Fruit fly (Drosophila melanogaster) whole organism, embryonic: ENCODE measurements around the gene CG3091.

Source experiments
- CG10267 ChIP-seq: fragments of 200-800 bp; sonication (Bioruptor generic); optimal IDR thresholded peaks from 2 replicates; lab custom pipeline; 2018; ENCODE audit warnings: missing biosample characterization, mild to moderate bottlenecking, missing genetic modification characterization, moderate library complexity
- CG11696 ChIP-seq: fragments of 200-800 bp; sonication (Bioruptor generic); IDR thresholded peaks from 2 replicates; pipeline ENCODE4 v1.3.6; 2022; ENCODE audit warnings: missing biosample characterization, missing genetic modification characterization
- CG14710 ChIP-seq: fragments of 200-800 bp; sonication (Bioruptor generic); optimal IDR thresholded peaks from 3 replicates; lab custom pipeline; 2019; ENCODE audit warnings: missing biosample characterization, mild to moderate bottlenecking, missing genetic modification characterization, moderate library complexity
- CG18011 ChIP-seq: fragments of 200-800 bp; sonication (Bioruptor generic); optimal IDR thresholded peaks from 2 replicates; lab custom pipeline; 2017; ENCODE audit warnings: missing biosample characterization, missing genetic modification characterization, mild to moderate bottlenecking, moderate library complexity, missing genotype
- CG18599 ChIP-seq: fragments of 200-800 bp; sonication (Bioruptor generic); optimal IDR thresholded peaks from 3 replicates; lab custom pipeline; 2017; ENCODE audit warnings: missing biosample characterization, missing genetic modification characterization, mild to moderate bottlenecking, moderate library complexity, missing genetic modification reagents
- CG2120 ChIP-seq: fragments of 200-800 bp; sonication (Bioruptor generic); optimal IDR thresholded peaks from 3 replicates; lab custom pipeline; 2016; ENCODE audit warnings: missing biosample characterization, missing genetic modification characterization
- CG33557 ChIP-seq: fragments of 200-800 bp; sonication (Bioruptor generic); optimal IDR thresholded peaks from 2 replicates; lab custom pipeline; 2019; ENCODE audit warnings: missing biosample characterization, mild to moderate bottlenecking, missing genetic modification characterization, moderate library complexity
- CG3726 ChIP-seq: fragments of 200-800 bp; sonication (Bioruptor generic); IDR thresholded peaks from 3 replicates; pipeline ENCODE4, ENCODE4 v1.3.6; 2022; ENCODE audit warnings: missing biosample characterization, missing genetic modification characterization
- CG4617 ChIP-seq: fragments of 200-800 bp; sonication (Bioruptor generic); optimal IDR thresholded peaks from 3 replicates; lab custom pipeline; 2016; ENCODE audit warnings: missing biosample characterization, missing genetic modification characterization, borderline replicate concordance
- CG5245 ChIP-seq: fragments of 200-800 bp; sonication (Bioruptor generic); optimal IDR thresholded peaks from 3 replicates; lab custom pipeline; 2016; ENCODE audit warnings: missing biosample characterization, missing genetic modification characterization
- CG7556 ChIP-seq: fragments of 200-800 bp; sonication (Bioruptor generic); optimal IDR thresholded peaks from 2 replicates; lab custom pipeline; 2017; ENCODE audit warnings: missing biosample characterization, mild to moderate bottlenecking, missing genetic modification characterization
- CG7786 ChIP-seq: fragments of 200-800 bp; sonication (Bioruptor generic); optimal IDR thresholded peaks from 2 replicates; lab custom pipeline; 2016; ENCODE audit warnings: missing biosample characterization, missing genetic modification characterization
- CG9797 ChIP-seq: fragments of 200-800 bp; sonication (Bioruptor generic); optimal IDR thresholded peaks from 3 replicates; lab custom pipeline; 2018; ENCODE audit warnings: missing biosample characterization, mild to moderate bottlenecking, missing genetic modification characterization
- Drgx ChIP-seq: fragments of 200-800 bp; sonication (Bioruptor generic); IDR thresholded peaks from 2 replicates; pipeline ENCODE4 v1.3.6; 2022; ENCODE audit warnings: missing biosample characterization, missing genetic modification characterization
- Elba2 ChIP-seq: fragments of 200-800 bp; sonication (Bioruptor generic); optimal IDR thresholded peaks from 3 replicates; lab custom pipeline; 2016; ENCODE audit warnings: missing biosample characterization, missing genetic modification characterization
- Gug ChIP-seq: fragments of 200-800 bp; sonication (Bioruptor generic); IDR thresholded peaks from 4 replicates; pipeline ENCODE4 v1.3.6; 2022; ENCODE audit warnings: missing biosample characterization, missing genetic modification characterization
- Hey ChIP-seq: fragments of 200-800 bp; sonication (Bioruptor generic); optimal IDR thresholded peaks from 3 replicates; lab custom pipeline; 2018; ENCODE audit warnings: missing biosample characterization, mild to moderate bottlenecking, missing genetic modification characterization
- Lhr ChIP-seq: fragments of 200-800 bp; sonication (Bioruptor generic); optimal IDR thresholded peaks from 3 replicates; lab custom pipeline; 2017; ENCODE audit warnings: mild to moderate bottlenecking, missing biosample characterization, missing genetic modification reagents, missing genetic modification characterization
- Mad ChIP-seq: fragments of 200-800 bp; sonication (Bioruptor generic); optimal IDR thresholded peaks from 2 replicates; lab custom pipeline; 2016; ENCODE audit warnings: missing biosample characterization, missing genetic modification characterization
- Meics ChIP-seq: fragments of 200-800 bp; sonication (Bioruptor generic); optimal IDR thresholded peaks from 2 replicates; lab custom pipeline; 2017; ENCODE audit warnings: missing biosample characterization, mild to moderate bottlenecking, missing genetic modification characterization
- Nf-YA ChIP-seq: fragments of 200-800 bp; sonication (Bioruptor generic); IDR thresholded peaks from 2 replicates; pipeline ENCODE4 v1.3.6; 2022; ENCODE audit warnings: missing biosample characterization, missing genetic modification characterization
- Rx ChIP-seq: fragments of 200-800 bp; sonication (Bioruptor generic); IDR thresholded peaks from 2 replicates; pipeline ENCODE4 v1.3.6; 2022; ENCODE audit warnings: missing biosample characterization, missing genetic modification characterization
- Sry-δ ChIP-seq: fragments of 200-800 bp; sonication (Bioruptor generic); optimal IDR thresholded peaks from 2 replicates; lab custom pipeline; 2016; ENCODE audit warnings: missing biosample characterization, missing genetic modification characterization
- Taf1 ChIP-seq: fragments of 200-800 bp; sonication (Bioruptor generic); IDR thresholded peaks from 2 replicates; pipeline ENCODE4 v1.3.6; 2022; ENCODE audit warnings: missing biosample characterization, missing genetic modification characterization
- YL-1 ChIP-seq: fragments of 200-800 bp; sonication (Bioruptor generic); optimal IDR thresholded peaks from 3 replicates; lab custom pipeline; 2017; ENCODE audit warnings: missing biosample characterization, mild to moderate bottlenecking, missing genetic modification characterization
- bowl ChIP-seq: fragments of 200-800 bp; sonication (Bioruptor generic); IDR thresholded peaks from 2 replicates; pipeline ENCODE4 v1.3.6; 2022; ENCODE audit warnings: missing biosample characterization, missing genetic modification characterization
- br ChIP-seq: fragments of >200 bp; optimal IDR thresholded peaks from 2 replicates; lab custom pipeline; 2017
- caup ChIP-seq: fragments of 200-800 bp; sonication (Bioruptor generic); optimal IDR thresholded peaks from 3 replicates; lab custom pipeline; 2017; ENCODE audit warnings: missing biosample characterization, mild to moderate bottlenecking, missing genetic modification characterization, moderate library complexity; ENCODE audit not compliant: severe bottlenecking
- chinmo ChIP-seq: fragments of 200-800 bp; sonication (Bioruptor generic); IDR thresholded peaks from 4 replicates; pipeline ENCODE4 v1.3.6; 2022; ENCODE audit warnings: missing biosample characterization, missing genetic modification characterization; ENCODE audit not compliant: partially characterized antibody
- chn ChIP-seq: fragments of 200-800 bp; sonication (Bioruptor generic); optimal IDR thresholded peaks from 2 replicates; lab custom pipeline; 2016; ENCODE audit warnings: missing biosample characterization, missing genetic modification characterization
- crp ChIP-seq, 2 experiments: fragments of 200-800 bp; sonication (Bioruptor generic); optimal IDR thresholded peaks; 2 replicates in 1 of 2; 3 replicates in 1 of 2; lab custom pipeline; 2017; ENCODE audit warnings: missing biosample characterization in 2 of 2, missing genetic modification characterization in 2 of 2, mild to moderate bottlenecking in 1 of 2, moderate library complexity in 1 of 2
- cwo ChIP-seq: fragments of 200-800 bp; sonication (Bioruptor generic); optimal IDR thresholded peaks from 3 replicates; lab custom pipeline; 2017; ENCODE audit warnings: missing biosample characterization, missing genetic modification characterization, mild to moderate bottlenecking, moderate library complexity, missing genetic modification reagents
- dm ChIP-seq: fragments of 200-800 bp; sonication (Bioruptor generic); optimal IDR thresholded peaks from 3 replicates; lab custom pipeline; 2016; ENCODE audit warnings: missing biosample characterization, missing genetic modification characterization
- esg ChIP-seq: fragments of 200-800 bp; sonication (Bioruptor generic); conservative IDR thresholded peaks from 2 replicates; pipeline ENCODE4 v1.3.6; 2022; ENCODE audit warnings: missing biosample characterization, missing genetic modification characterization
- ftz-f1 ChIP-seq: fragments of 200-800 bp; sonication (Bioruptor generic); optimal IDR thresholded peaks from 2 replicates; lab custom pipeline; 2016; ENCODE audit warnings: missing biosample characterization, missing genetic modification characterization
- fu2 ChIP-seq: fragments of 200-800 bp; sonication (Bioruptor generic); optimal IDR thresholded peaks from 2 replicates; lab custom pipeline; 2016; ENCODE audit warnings: missing biosample characterization, missing genetic modification characterization
- grau ChIP-seq: fragments of 200-800 bp; optimal IDR thresholded peaks from 3 replicates; lab custom pipeline; 2019; ENCODE audit warnings: missing biosample characterization, mild to moderate bottlenecking, missing genetic modification characterization, moderate library complexity
- klu ChIP-seq: fragments of 200-800 bp; sonication (Bioruptor generic); IDR thresholded peaks from 2 replicates; pipeline ENCODE4 v1.3.6; 2022; ENCODE audit warnings: missing biosample characterization, missing genetic modification characterization
- knrl ChIP-seq: fragments of 200-800 bp; sonication (Bioruptor generic); IDR thresholded peaks from 3 replicates; pipeline ENCODE4 v1.3.6; 2022; ENCODE audit warnings: missing biosample characterization, missing genetic modification characterization; ENCODE audit not compliant: partially characterized antibody
- lmd ChIP-seq: fragments of 200-800 bp; sonication (Bioruptor generic); IDR thresholded peaks from 2 replicates; pipeline ENCODE4 v1.3.6; 2022; ENCODE audit warnings: missing biosample characterization, missing genetic modification characterization
- pita ChIP-seq: fragments of 200-800 bp; sonication (Bioruptor generic); optimal IDR thresholded peaks from 2 replicates; lab custom pipeline; 2017; ENCODE audit warnings: missing biosample characterization, mild to moderate bottlenecking, missing genetic modification characterization
- sima ChIP-seq: fragments of 200-800 bp; sonication (Bioruptor generic); optimal IDR thresholded peaks from 2 replicates; lab custom pipeline; 2016; ENCODE audit warnings: missing biosample characterization, missing genetic modification characterization
- sr ChIP-seq: fragments of 200-800 bp; sonication (Bioruptor generic); IDR thresholded peaks from 3 replicates; pipeline ENCODE4 v1.3.6; 2022; ENCODE audit warnings: missing biosample characterization, missing genetic modification characterization
- tin ChIP-seq: fragments of 200-800 bp; sonication (Bioruptor generic); optimal IDR thresholded peaks from 3 replicates; lab custom pipeline; 2016; ENCODE audit warnings: missing biosample characterization, missing genetic modification characterization
- tio ChIP-seq: fragments of 200-800 bp; sonication (Bioruptor generic); optimal IDR thresholded peaks from 2 replicates; lab custom pipeline; 2017; ENCODE audit warnings: missing biosample characterization, missing genetic modification characterization, inconsistent platforms
- tup ChIP-seq: fragments of 200-800 bp; sonication (Bioruptor generic); optimal IDR thresholded peaks from 2 replicates; lab custom pipeline; 2016; ENCODE audit warnings: missing biosample characterization, mild to moderate bottlenecking, missing genetic modification characterization, moderate library complexity
- twi ChIP-seq: fragments of 200-800 bp; optimal IDR thresholded peaks from 2 replicates; lab custom pipeline; 2019; ENCODE audit warnings: missing biosample characterization, mild to moderate bottlenecking, missing genetic modification characterization, moderate library complexity
- wor ChIP-seq: fragments of 200-800 bp; sonication (Bioruptor generic); IDR thresholded peaks from 2 replicates; pipeline ENCODE4 v1.3.6; 2022; ENCODE audit warnings: missing biosample characterization, missing genetic modification characterization

The CG3091 gene

dm6 chrX:2301613-2302522 lies 47.9 kb upstream of the CG3091 start (continued):
- TF ChIP-seq tup (GFP tag; lab: Kevin White, UChicago) (peak; percentile 42), CG10267 (tag; lab: Kevin White, UChicago) (peak; percentile 64), twi (peak; percentile 71), CG18011 (peak; percentile 44), Hey (tag; lab: Kevin White, UChicago) (peak; percentile 30), sima (GFP tag; lab: Kevin White, UChicago) (no peak), CG7786 (GFP tag; lab: Kevin White, UChicago) (peak; percentile 82), YL-1 (GFP tag; lab: Kevin White, UChicago) (peak; percentile 35), Lhr (GFP tag; lab: Kevin White, UChicago) (peak; percentile 52), esg (GFP tag; lab: Robert Waterston, UW) (peak; percentile 80), CG4617 (GFP tag; lab: Kevin White, UChicago) (peak; percentile 38), grau (tag; lab: Kevin White, UChicago) (peak; percentile 81), Gug (GFP tag; lab: Robert Waterston, UW) (peak; percentile 76), br (no peak), ftz-f1 (no peak), Meics (GFP tag; lab: Kevin White, UChicago) (peak; percentile 76), fu2 (GFP tag; lab: Kevin White, UChicago) (peak; percentile 78), CG9797 (GFP tag; lab: Kevin White, UChicago) (no peak), CG7556 (peak; percentile 78), dm (GFP tag; lab: Kevin White, UChicago) (peak; percentile 74), bowl (GFP tag; lab: Robert Waterston, UW) (peak; percentile 54; the same call in 1 of the 2 replicates), klu (GFP tag; lab: Robert Waterston, UW) (peak; percentile 64), CG18599 (peak; percentile 86), Nf-YA (GFP tag; lab: Robert Waterston, UW) (peak; percentile 58; the same call in 1 of the 2 replicates), knrl (GFP tag; lab: Robert Waterston, UW) (no peak), crp (GFP tag; optimal IDR thresholded peaks at IDR 0.05; lab: Kevin White, UChicago) (peak in 1 of 2 experiments; percentile 34), tio (GFP tag; lab: Kevin White, UChicago) (peak; percentile 81), CG33557 (peak; percentile 62), chn (GFP tag; lab: Kevin White, UChicago) (peak; percentile 79), lmd (GFP tag; lab: Robert Waterston, UW) (peak; percentile 90), CG11696 (GFP tag; lab: Robert Waterston, UW) (peak; percentile 97), Taf1 (GFP tag; lab: Robert Waterston, UW) (peak; percentile 37; the same call in 1 of the 2 replicates), pita (no peak), CG14710 (tag; lab: Kevin White, UChicago) (peak; percentile 74), sr (GFP tag; lab: Robert Waterston, UW) (peak; percentile 68; the same call in 1 of the 3 replicates), wor (peak; percentile 78), cwo (GFP tag; lab: Kevin White, UChicago) (peak; percentile 62), CG3726 (GFP tag; lab: Robert Waterston, UW) (peak; percentile 78), Sry-δ (peak; percentile 37), Mad (peak; percentile 75), tin (GFP tag; lab: Kevin White, UChicago) (peak; percentile 70), Rx (GFP tag; lab: Robert Waterston, UW) (peak; percentile 80), caup (GFP tag; lab: Kevin White, UChicago) (peak; percentile 81), chinmo (GFP tag; lab: Robert Waterston, UW) (peak; percentile 83), CG5245 (GFP tag; lab: Kevin White, UChicago) (peak; percentile 72), Elba2 (GFP tag; lab: Kevin White, UChicago) (no peak), Drgx (GFP tag; lab: Robert Waterston, UW) (peak; percentile 78), CG2120 (GFP tag; lab: Kevin White, UChicago) (peak; percentile 69)
